Fruit fly (Drosophila melanogaster) whole organism, prepupa: ENCODE measurements around the gene Rcd-1.

ENCODE experiments used
- CG11902 ChIP-seq: fragments of 200-800 bp; sonication (Bioruptor generic); optimal IDR thresholded peaks from 3 replicates; lab custom pipeline; 2016; ENCODE audit warnings: missing biosample characterization, missing genetic modification characterization
- CG15336 ChIP-seq: fragments of 200-800 bp; sonication (Bioruptor generic); IDR thresholded peaks from 2 replicates; pipeline ENCODE4 v1.3.6; 2022; ENCODE audit warnings: missing biosample characterization, missing genetic modification characterization
- CG1621 ChIP-seq: fragments of 200-800 bp; sonication (Bioruptor generic); optimal IDR thresholded peaks from 3 replicates; lab custom pipeline; 2018; ENCODE audit warnings: missing biosample characterization, mild to moderate bottlenecking, missing genetic modification characterization
- CG3032 ChIP-seq: fragments of 200-800 bp; optimal IDR thresholded peaks from 2 replicates; lab custom pipeline; 2019; ENCODE audit warnings: missing biosample characterization, mild to moderate bottlenecking, missing genetic modification characterization, moderate library complexity
- CG32006 ChIP-seq: fragments of 200-800 bp; sonication (Bioruptor generic); optimal IDR thresholded peaks from 3 replicates; lab custom pipeline; 2017; ENCODE audit warnings: missing biosample characterization, mild to moderate bottlenecking, missing genetic modification characterization
- CG34406 ChIP-seq: fragments of 200-800 bp; sonication (Bioruptor generic); optimal IDR thresholded peaks from 3 replicates; lab custom pipeline; 2016; ENCODE audit warnings: missing biosample characterization, missing genetic modification characterization
- CG4318 ChIP-seq: fragments of 200-800 bp; sonication (Bioruptor generic); optimal IDR thresholded peaks from 3 replicates; lab custom pipeline; 2017; ENCODE audit warnings: missing biosample characterization, mild to moderate bottlenecking, missing genetic modification characterization
- CG6163 ChIP-seq: fragments of 200-800 bp; sonication (Bioruptor generic); IDR thresholded peaks from 3 replicates; pipeline ENCODE4 v1.3.6; 2022; ENCODE audit warnings: missing biosample characterization, missing genetic modification characterization
- CG6276 ChIP-seq: fragments of 200-800 bp; sonication (Bioruptor generic); optimal IDR thresholded peaks from 2 replicates; lab custom pipeline; 2017; ENCODE audit warnings: missing biosample characterization, mild to moderate bottlenecking, missing genetic modification characterization
- CG6792 ChIP-seq: fragments of 200-800 bp; sonication (Bioruptor generic); optimal IDR thresholded peaks from 3 replicates; lab custom pipeline; 2016; ENCODE audit warnings: missing biosample characterization, missing genetic modification characterization
- CG6808 ChIP-seq: fragments of 200-800 bp; sonication (Bioruptor generic); optimal IDR thresholded peaks from 3 replicates; lab custom pipeline; 2017; ENCODE audit warnings: missing biosample characterization, missing genetic modification characterization, mild to moderate bottlenecking, moderate library complexity, missing genetic modification reagents
- CG6854 ChIP-seq: fragments of 200-800 bp; sonication (Bioruptor generic); optimal IDR thresholded peaks from 2 replicates; lab custom pipeline; 2017; ENCODE audit warnings: missing biosample characterization, mild to moderate bottlenecking, missing genetic modification characterization
- CG8119 ChIP-seq: fragments of 200-800 bp; sonication (Bioruptor generic); IDR thresholded peaks from 3 replicates; pipeline ENCODE4 v1.3.6; 2022; ENCODE audit warnings: missing biosample characterization, missing genetic modification characterization
- CG8319 ChIP-seq: fragments of 200-800 bp; sonication (Bioruptor generic); optimal IDR thresholded peaks from 3 replicates; lab custom pipeline; 2016; ENCODE audit warnings: missing biosample characterization, missing genetic modification characterization
- CG8632 ChIP-seq: fragments of 200-800 bp; sonication (Bioruptor generic); optimal IDR thresholded peaks from 3 replicates; lab custom pipeline; 2016; ENCODE audit warnings: missing biosample characterization, missing genetic modification characterization
- CG9139 ChIP-seq: fragments of 200-800 bp; sonication (Bioruptor generic); optimal IDR thresholded peaks from 3 replicates; lab custom pipeline; 2017; ENCODE audit warnings: missing biosample characterization, mild to moderate bottlenecking, missing genetic modification characterization
- Eip75B ChIP-seq: fragments of 200-800 bp; sonication (Bioruptor generic); optimal IDR thresholded peaks from 3 replicates; lab custom pipeline; 2016; ENCODE audit warnings: missing biosample characterization, missing genetic modification characterization
- Eip93F ChIP-seq: fragments of 200-800 bp; sonication (Bioruptor generic); optimal IDR thresholded peaks from 2 replicates; lab custom pipeline; 2016; ENCODE audit warnings: missing biosample characterization, mild to moderate bottlenecking, missing genetic modification characterization
- Ets96B ChIP-seq: fragments of 200-800 bp; optimal IDR thresholded peaks from 2 replicates; lab custom pipeline; 2019; ENCODE audit warnings: missing biosample characterization, mild to moderate bottlenecking, missing genetic modification characterization, moderate library complexity
- Gug ChIP-seq: fragments of 200-800 bp; sonication (Bioruptor generic); IDR thresholded peaks from 2 replicates; pipeline ENCODE4 v1.3.6; 2022; ENCODE audit warnings: missing biosample characterization, missing genetic modification characterization
- Hr38 ChIP-seq: sonication (Bioruptor generic); optimal IDR thresholded peaks from 2 replicates; lab custom pipeline; 2016; ENCODE audit warnings: missing biosample characterization, missing genetic modification characterization
- Hr39 ChIP-seq: fragments of 200-800 bp; sonication (Bioruptor generic); optimal IDR thresholded peaks from 2 replicates; lab custom pipeline; 2016; ENCODE audit warnings: missing biosample characterization, missing genetic modification characterization
- Hr4 ChIP-seq: fragments of 200-800 bp; sonication (Bioruptor generic); optimal IDR thresholded peaks from 3 replicates; lab custom pipeline; 2016; ENCODE audit warnings: missing biosample characterization, missing genetic modification characterization
- Lpt ChIP-seq: fragments of 200-800 bp; sonication (Bioruptor generic); optimal IDR thresholded peaks from 3 replicates; lab custom pipeline; 2016; ENCODE audit warnings: missing biosample characterization, missing genetic modification characterization
- Met ChIP-seq: fragments of 200-800 bp; sonication (Bioruptor generic); optimal IDR thresholded peaks from 3 replicates; lab custom pipeline; 2016; ENCODE audit warnings: missing biosample characterization, missing genetic modification characterization
- OdsH ChIP-seq: fragments of 200-800 bp; sonication (Bioruptor generic); optimal IDR thresholded peaks from 3 replicates; lab custom pipeline; 2016; ENCODE audit warnings: missing biosample characterization, missing genetic modification characterization
- Smox ChIP-seq: fragments of 200-800 bp; sonication (Bioruptor generic); optimal IDR thresholded peaks from 3 replicates; lab custom pipeline; 2016; ENCODE audit warnings: missing biosample characterization, missing genetic modification characterization
- achi ChIP-seq: fragments of 200-800 bp; sonication (Bioruptor generic); optimal IDR thresholded peaks from 3 replicates; lab custom pipeline; 2016; ENCODE audit warnings: missing biosample characterization, missing genetic modification characterization
- acj6 ChIP-seq: fragments of 200-800 bp; sonication (Bioruptor generic); optimal IDR thresholded peaks from 3 replicates; lab custom pipeline; 2016; ENCODE audit warnings: missing biosample characterization, missing genetic modification characterization
- cyc ChIP-seq: fragments of 200-800 bp; sonication (Bioruptor generic); optimal IDR thresholded peaks from 3 replicates; lab custom pipeline; 2016; ENCODE audit warnings: missing biosample characterization, missing genetic modification characterization
- dsx ChIP-seq: fragments of 200-800 bp; optimal IDR thresholded peaks from 3 replicates; lab custom pipeline; 2019; ENCODE audit warnings: missing biosample characterization, mild to moderate bottlenecking, missing genetic modification characterization, moderate library complexity; ENCODE audit not compliant: poor library complexity, severe bottlenecking
- esn ChIP-seq: fragments of 200-800 bp; sonication (Bioruptor generic); optimal IDR thresholded peaks from 2 replicates; lab custom pipeline; 2016; ENCODE audit warnings: missing biosample characterization, mild to moderate bottlenecking, missing genetic modification characterization, moderate library complexity
- fd85E ChIP-seq: fragments of 200-800 bp; sonication (Bioruptor generic); optimal IDR thresholded peaks from 3 replicates; lab custom pipeline; 2016; ENCODE audit warnings: missing biosample characterization, missing genetic modification characterization
- fkh ChIP-seq: fragments of 200-800 bp; sonication (Bioruptor generic); optimal IDR thresholded peaks from 3 replicates; lab custom pipeline; 2017; ENCODE audit warnings: missing biosample characterization, mild to moderate bottlenecking, missing genetic modification characterization, moderate library complexity
- lz ChIP-seq: fragments of 200-800 bp; sonication (Bioruptor generic); optimal IDR thresholded peaks from 3 replicates; lab custom pipeline; 2016; ENCODE audit warnings: missing biosample characterization, missing genetic modification characterization
- net ChIP-seq: fragments of 200-800 bp; sonication (Bioruptor generic); optimal IDR thresholded peaks from 3 replicates; lab custom pipeline; 2016; ENCODE audit warnings: missing biosample characterization, missing genetic modification characterization
- pdm3 ChIP-seq: fragments of 200-800 bp; sonication (Bioruptor generic); optimal IDR thresholded peaks from 3 replicates; lab custom pipeline; 2016; ENCODE audit warnings: missing biosample characterization, missing genetic modification characterization
- svp ChIP-seq: fragments of 200-800 bp; sonication (Bioruptor generic); peaks from one replicate; lab custom pipeline; 2016; ENCODE audit warnings: missing biosample characterization, missing genetic modification characterization
- vri ChIP-seq: fragments of 200-800 bp; sonication (Bioruptor generic); optimal IDR thresholded peaks from 3 replicates; lab custom pipeline; 2016; ENCODE audit warnings: missing biosample characterization, mild to moderate bottlenecking, missing genetic modification characterization

Rcd-1 gene

dm6 chrX:19611226-19611625 lies 27.3 kb upstream of the Rcd-1 start, which contains the start of the genes Shawn and Tyler:
Gene Shawn (plus strand): TSS chrX:19611526.
Gene Tyler (plus strand): TSS chrX:19611526.
- TF ChIP-seq CG6276 (GFP tag; lab: Kevin White, UChicago) = no peak
- TF ChIP-seq CG6854 (GFP tag; lab: Kevin White, UChicago) = no peak
- no peak for TF ChIP-seq cyc (GFP tag; lab: Kevin White, UChicago)
- TF ChIP-seq Hr39 (GFP tag; lab: Kevin White, UChicago) = no peak
- no peak for TF ChIP-seq lz (GFP tag; lab: Kevin White, UChicago)
- no peak for TF ChIP-seq esn (GFP tag; lab: Kevin White, UChicago)
- no peak for TF ChIP-seq Smox (GFP tag; lab: Kevin White, UChicago)
- TF ChIP-seq Met (GFP tag; lab: Kevin White, UChicago) = no peak
- TF ChIP-seq fd85E (GFP tag; lab: Kevin White, UChicago) = no peak
- TF ChIP-seq Gug = no peak
- no peak for TF ChIP-seq pdm3 (GFP tag; lab: Kevin White, UChicago)
- TF ChIP-seq achi (GFP tag; lab: Kevin White, UChicago) = no peak
- no peak for TF ChIP-seq fkh (GFP tag; lab: Kevin White, UChicago)
- TF ChIP-seq acj6 (GFP tag; lab: Kevin White, UChicago) = no peak
- no peak for TF ChIP-seq CG6808
- TF ChIP-seq OdsH (GFP tag; lab: Kevin White, UChicago) = no peak
- TF ChIP-seq Eip75B (GFP tag; lab: Kevin White, UChicago) = no peak
- no peak for TF ChIP-seq Lpt (GFP tag; lab: Kevin White, UChicago)
- TF ChIP-seq Eip93F (GFP tag; lab: Kevin White, UChicago) = no peak

dm6 chrX:19613473-19613872 lies 25.1 kb upstream of the Rcd-1 start:
- TF ChIP-seq CG3032 (tag; lab: Kevin White, UChicago) (no peak), Smox (GFP tag; lab: Kevin White, UChicago) (no peak), cyc (GFP tag; lab: Kevin White, UChicago) (peak; percentile 1), lz (GFP tag; lab: Kevin White, UChicago) (peak; percentile 44), CG8632 (GFP tag; lab: Kevin White, UChicago) (no peak), fd85E (GFP tag; lab: Kevin White, UChicago) (no peak), CG1621 (peak; percentile 63), CG34406 (peak; percentile 49), CG6808 (no peak), vri (GFP tag; lab: Kevin White, UChicago) (no peak), fkh (GFP tag; lab: Kevin White, UChicago) (peak; percentile 29), CG6854 (GFP tag; lab: Kevin White, UChicago) (peak; percentile 64), Ets96B (no peak), CG11902 (GFP tag; lab: Kevin White, UChicago) (no peak), svp (no peak), CG6163 (GFP tag; lab: Robert Waterston, UW) (peak; percentile 56; the same call in 1 of the 3 replicates), dsx (no peak), CG6792 (GFP tag; lab: Kevin White, UChicago) (peak; percentile 30), esn (GFP tag; lab: Kevin White, UChicago) (peak; percentile 70)

dm6 chrX:19615990-19616663 lies 22.4 kb upstream of the Rcd-1 start, which contains the start of gene CG14210:
Gene CG14210 (plus strand): TSS chrX:19616196.
- TF ChIP-seq Hr4 (GFP tag; lab: Kevin White, UChicago) (no peak), achi (GFP tag; lab: Kevin White, UChicago) (no peak), Lpt (GFP tag; lab: Kevin White, UChicago) (no peak), CG8632 (GFP tag; lab: Kevin White, UChicago) (no peak), CG4318 (no peak), CG9139 (GFP tag; lab: Kevin White, UChicago) (no peak), CG6163 (GFP tag; lab: Robert Waterston, UW) (no peak), acj6 (GFP tag; lab: Kevin White, UChicago) (no peak), CG8319 (no peak), net (no peak), CG6792 (GFP tag; lab: Kevin White, UChicago) (no peak), CG15336 (GFP tag; lab: Robert Waterston, UW) (no peak), CG32006 (GFP tag; lab: Kevin White, UChicago) (no peak), fd85E (GFP tag; lab: Kevin White, UChicago) (no peak), Hr38 (GFP tag; lab: Kevin White, UChicago) (no peak), esn (GFP tag; lab: Kevin White, UChicago) (no peak), CG8119 (no peak)
- TF ChIP-seq, all 60 proteins: peak for 0
